Worm (Caenorhabditis elegans) whole organism, L3 larva: ENCODE results near the gene col-40.

Experiments
- R02D3.7 ChIP-seq: fragments of 150-350 bp; optimal IDR thresholded peaks from 2 replicates; lab custom pipeline; 2014; ENCODE audit warnings: missing biosample characterization, missing genetic modification characterization
- ama-1 ChIP-seq: fragments of 150-350 bp; optimal IDR thresholded peaks from 2 replicates; lab custom pipeline; 2018
- daf-12 ChIP-seq: fragments of 150-350 bp; optimal IDR thresholded peaks from 2 replicates; lab custom pipeline; 2014; ENCODE audit warnings: missing biosample characterization, missing genetic modification reagents, missing genetic modification characterization
- fos-1 ChIP-seq: fragments of 150-350 bp; optimal IDR thresholded peaks from 2 replicates; lab custom pipeline; 2014; ENCODE audit warnings: missing biosample characterization, missing genetic modification characterization
- lin-39 ChIP-seq: fragments of 150-350 bp; optimal IDR thresholded peaks from 2 replicates; lab custom pipeline; 2018; ENCODE audit warnings: missing biosample characterization, missing genetic modification reagents, missing genetic modification characterization
- nhr-12 ChIP-seq: fragments of 150-350 bp; optimal IDR thresholded peaks from 2 replicates; lab custom pipeline; 2014; ENCODE audit warnings: missing biosample characterization, missing genetic modification characterization
- nhr-23 ChIP-seq: fragments of 150-350 bp; optimal IDR thresholded peaks from 2 replicates; lab custom pipeline; 2014; ENCODE audit warnings: missing biosample characterization, missing genetic modification reagents, missing genetic modification characterization
- sea-2 ChIP-seq: fragments of 150-350 bp; sonication (generic microtip); optimal IDR thresholded peaks from 4 replicates; lab custom pipeline; 2014; ENCODE audit warnings: missing biosample characterization, missing genetic modification reagents, missing genetic modification characterization
- tbx-2 ChIP-seq: sonication (generic microtip); optimal IDR thresholded peaks from 2 replicates; lab custom pipeline; 2016; ENCODE audit warnings: mild to moderate bottlenecking, missing genetic modification characterization, missing compliant biosample characterization
- unc-39 ChIP-seq: sonication (generic microtip); optimal IDR thresholded peaks from 4 replicates; lab custom pipeline; 2017; ENCODE audit warnings: missing biosample characterization, missing genetic modification characterization
- unc-62 ChIP-seq: fragments of 150-350 bp; sonication (generic microtip); optimal IDR thresholded peaks from 4 replicates; lab custom pipeline; 2014; ENCODE audit warnings: missing biosample characterization, missing genetic modification reagents, missing genetic modification characterization
- ztf-11 ChIP-seq: fragments of 150-350 bp; optimal IDR thresholded peaks from 2 replicates; lab custom pipeline; 2014; ENCODE audit warnings: missing biosample characterization, missing genetic modification characterization
- ztf-4 ChIP-seq: fragments of 150-350 bp; optimal IDR thresholded peaks from 2 replicates; lab custom pipeline; 2014; ENCODE audit warnings: missing biosample characterization, missing genetic modification characterization

- TF ChIP-seq sea-2 (GFP tag; lab: Kevin White, UChicago) (no peak), tbx-2 (tag; lab: Kevin White, UChicago) (no peak), ama-1 (lab: Kevin White, UChicago) (no peak), unc-39 (tag; lab: Kevin White, UChicago) (no peak), daf-12 (tag; lab: Kevin White, UChicago) (no peak), nhr-23 (tag; lab: Kevin White, UChicago) (no peak), ztf-4 (tag; lab: Kevin White, UChicago) (no peak), nhr-12 (tag; lab: Kevin White, UChicago) (no peak), R02D3.7 (no peak), unc-62 (GFP tag; lab: Kevin White, UChicago) (no peak), fos-1 (no peak), ztf-11 (no peak), lin-39 (no peak)
These were observed 25.1 kb upstream of the col-40 start for ce11 chrII:1131821-1132220.
